Worm (Caenorhabditis elegans): ENCODE measurements around the gene srt-74.

ce11 chrV:14328806-14329205 is 46.7 kb upstream of the srt-74 start, which contains the start of gene pepm-1:
- no peak for TF ChIP-seq nhr-237 (tag; optimal IDR thresholded peaks at IDR 0.05)
- no peak for TF ChIP-seq lsy-2 (tag; optimal IDR thresholded peaks at IDR 0.05)
- no peak for TF ChIP-seq dpl-1 (GFP tag; optimal IDR thresholded peaks at IDR 0.05)
- TF ChIP-seq unc-39 (tag; optimal IDR thresholded peaks at IDR 0.05): no peak
- no peak for TF ChIP-seq nhr-77 (tag; optimal IDR thresholded peaks at IDR 0.05)
- no peak for TF ChIP-seq mes-2 (tag; optimal IDR thresholded peaks at IDR 0.05; ENCODE audit: poor library complexity, severe bottlenecking)
- no peak for TF ChIP-seq ces-1 (GFP tag; optimal IDR thresholded peaks at IDR 0.05)
- TF ChIP-seq zag-1 (tag; optimal IDR thresholded peaks at IDR 0.05): no peak
- TF ChIP-seq unc-62 (GFP tag; optimal IDR thresholded peaks at IDR 0.05 in 1 of 2): no peak
- no peak for TF ChIP-seq unc-62 (tag; optimal IDR thresholded peaks at IDR 0.05)
- no peak for TF ChIP-seq nhr-111 (GFP tag; optimal IDR thresholded peaks at IDR 0.05)
- TF ChIP-seq nhr-25 (tag; optimal IDR thresholded peaks at IDR 0.05; ENCODE audit: borderline replicate concordance, insufficient read depth): no peak
- TF ChIP-seq skn-1 (tag; optimal IDR thresholded peaks at IDR 0.05): no peak
- no peak for TF ChIP-seq nhr-11 (tag; optimal IDR thresholded peaks at IDR 0.05)
- TF ChIP-seq nhr-76 (tag; optimal IDR thresholded peaks at IDR 0.05): no peak

Data from whole organism, L4 larva.